Fruit fly (Drosophila melanogaster) whole organism, embryonic: ENCODE data around the gene Rab23.

Source experiments
- CG10979 ChIP-seq: fragments of 200-800 bp; sonication (Bioruptor generic); optimal IDR thresholded peaks from 2 replicates; lab custom pipeline; 2018; ENCODE audit warnings: missing biosample characterization, mild to moderate bottlenecking, missing genetic modification characterization, moderate library complexity
- CG11456 ChIP-seq: fragments of 200-800 bp; sonication (Bioruptor generic); IDR thresholded peaks from 3 replicates; pipeline ENCODE4 v1.3.6; 2022; ENCODE audit warnings: missing biosample characterization, missing genetic modification characterization
- CkIIα-i1 ChIP-seq: fragments of 200-800 bp; sonication (Bioruptor generic); IDR thresholded peaks from 2 replicates; pipeline ENCODE4 v1.3.6; 2022; ENCODE audit warnings: missing biosample characterization, missing genetic modification characterization
- Ptx1 ChIP-seq: fragments of 200-800 bp; sonication (Bioruptor generic); IDR thresholded peaks from 2 replicates; pipeline ENCODE4 v1.3.6; 2022; ENCODE audit warnings: missing biosample characterization, missing genetic modification characterization
- jigr1 ChIP-seq: fragments of 200-800 bp; sonication (Bioruptor generic); IDR thresholded peaks from 3 replicates; pipeline ENCODE4 v1.3.6; 2022; ENCODE audit warnings: missing biosample characterization, missing genetic modification characterization

DNA sequence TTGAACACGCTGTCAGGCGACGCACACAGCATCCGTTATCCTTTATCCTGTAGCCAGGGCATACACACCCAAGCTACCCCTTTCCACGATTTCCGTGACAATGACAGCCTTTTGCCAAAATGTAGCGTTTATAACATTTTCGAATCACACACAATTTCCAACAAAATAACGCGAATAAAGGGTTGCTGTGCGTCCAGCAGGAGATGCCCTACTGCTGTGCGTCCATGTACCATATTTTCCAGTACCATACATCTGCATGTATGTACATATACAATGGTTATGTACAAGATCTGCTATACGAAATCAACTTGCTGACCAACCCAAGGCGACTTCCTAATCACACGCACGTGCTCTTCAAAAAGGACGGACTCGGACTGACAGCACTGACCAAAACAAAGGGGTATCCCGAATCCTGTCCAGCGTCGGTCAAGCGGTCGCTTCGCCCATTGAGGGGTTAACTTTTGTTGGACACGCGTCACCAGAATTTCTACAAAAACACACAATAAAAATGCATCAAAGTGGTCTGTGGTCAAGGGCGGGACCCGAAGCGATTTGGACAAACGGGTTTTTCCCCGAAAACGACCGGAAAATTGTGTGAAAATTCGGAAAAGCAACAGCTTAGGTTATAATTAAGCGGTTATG, 42.6 kb upstream of the Rab23 start:
- TF ChIP-seq jigr1 (GFP tag; lab: Robert Waterston, UW) (no peak), CG10979 (no peak), CG11456 (GFP tag; lab: Robert Waterston, UW) (no peak), CkIIα-i1 (no peak), Ptx1 (no peak)
